Worm (Caenorhabditis elegans): ENCODE results near the gene R07E4.5.

DNA sequence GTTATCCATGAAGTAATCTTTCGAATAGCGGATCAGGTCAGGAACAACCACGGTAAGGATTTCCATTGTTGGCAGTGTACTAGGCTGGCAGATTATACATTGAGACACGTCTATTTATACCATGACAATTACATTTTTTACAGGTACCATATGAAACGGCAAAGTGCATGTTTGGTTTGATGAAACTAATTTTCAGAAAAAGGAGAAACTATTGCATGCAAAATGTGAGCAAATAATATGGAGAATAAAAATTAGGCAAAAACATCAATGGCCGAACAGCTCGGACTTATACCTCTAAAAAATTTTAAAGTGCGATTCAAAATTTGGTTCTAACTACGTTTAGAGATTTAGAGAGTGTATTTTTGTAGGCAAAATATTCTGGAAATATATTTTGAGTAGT is 39.8 kb upstream of the R07E4.5 start, which contains the start of gene F22F4.5:
- no peak for TF ChIP-seq skn-1 (tag; optimal IDR thresholded peaks at IDR 0.05)
- no peak for TF ChIP-seq nhr-28 (tag; optimal IDR thresholded peaks at IDR 0.05)
- TF ChIP-seq ama-1 (optimal IDR thresholded peaks at IDR 0.05) = no peak
